Fruit fly (Drosophila melanogaster) whole organism, pupa: ENCODE data around the gene NimB5.

Source experiments
- CG10348 ChIP-seq: fragments of 200-800 bp; sonication (Bioruptor generic); IDR thresholded peaks from 2 replicates; pipeline ENCODE4 v1.3.6; 2022; ENCODE audit warnings: missing biosample characterization, missing genetic modification characterization
- CG12605 ChIP-seq: fragments of 200-800 bp; sonication (Bioruptor generic); IDR thresholded peaks from 2 replicates; pipeline ENCODE4 v1.3.6; 2022; ENCODE audit warnings: missing biosample characterization, missing genetic modification characterization
- CG13204 ChIP-seq: fragments of 200-800 bp; sonication (Bioruptor generic); optimal IDR thresholded peaks from 2 replicates; lab custom pipeline; 2018; ENCODE audit warnings: missing biosample characterization, mild to moderate bottlenecking, missing genetic modification characterization, moderate library complexity
- CG14655 ChIP-seq: fragments of 200-800 bp; sonication (Bioruptor generic); optimal IDR thresholded peaks from 3 replicates; lab custom pipeline; 2017; ENCODE audit warnings: mild to moderate bottlenecking, missing biosample characterization, missing genetic modification reagents, missing genetic modification characterization
- CG15710 ChIP-seq: fragments of 200-800 bp; sonication (Bioruptor generic); optimal IDR thresholded peaks from 2 replicates; lab custom pipeline; 2018; ENCODE audit warnings: missing biosample characterization, mild to moderate bottlenecking, missing genetic modification characterization, moderate library complexity
- CG17806 ChIP-seq: fragments of 200-800 bp; sonication (Bioruptor generic); optimal IDR thresholded peaks from 2 replicates; lab custom pipeline; 2018; ENCODE audit warnings: missing biosample characterization, mild to moderate bottlenecking, missing genetic modification characterization, moderate library complexity
- CG32121 ChIP-seq: fragments of 200-800 bp; sonication (Bioruptor generic); IDR thresholded peaks from 2 replicates; pipeline ENCODE4 v1.3.6; 2022; ENCODE audit warnings: missing biosample characterization, missing genetic modification characterization
- CG34367 ChIP-seq: fragments of 200-800 bp; sonication (Bioruptor generic); optimal IDR thresholded peaks from 2 replicates; lab custom pipeline; 2018; ENCODE audit warnings: missing biosample characterization, mild to moderate bottlenecking, missing genetic modification characterization
- CG4496 ChIP-seq: fragments of 200-800 bp; sonication (Bioruptor generic); IDR thresholded peaks from 3 replicates; pipeline ENCODE4 v1.3.6; 2022; ENCODE audit warnings: missing biosample characterization, missing genetic modification characterization
- CG8159 ChIP-seq: fragments of 200-800 bp; sonication (Bioruptor generic); optimal IDR thresholded peaks from 3 replicates; lab custom pipeline; 2018; ENCODE audit warnings: missing biosample characterization, mild to moderate bottlenecking, missing genetic modification characterization, moderate library complexity
- CG8301 ChIP-seq: fragments of 200-800 bp; sonication (Bioruptor generic); optimal IDR thresholded peaks from 2 replicates; lab custom pipeline; 2018; ENCODE audit warnings: missing biosample characterization, mild to moderate bottlenecking, missing genetic modification characterization
- CG9948 ChIP-seq: fragments of 200-800 bp; sonication (Bioruptor generic); optimal IDR thresholded peaks from 2 replicates; lab custom pipeline; 2018; ENCODE audit warnings: missing biosample characterization, mild to moderate bottlenecking, missing genetic modification characterization, moderate library complexity
- D1 ChIP-seq: fragments of 200-800 bp; sonication (Bioruptor generic); optimal IDR thresholded peaks from 2 replicates; lab custom pipeline; 2018; ENCODE audit warnings: missing biosample characterization, mild to moderate bottlenecking, missing genetic modification characterization, moderate library complexity
- EcR ChIP-seq: fragments of 200-800 bp; sonication (Bioruptor generic); optimal IDR thresholded peaks from 3 replicates; lab custom pipeline; 2019; ENCODE audit warnings: missing biosample characterization, missing genetic modification characterization, mild to moderate bottlenecking, moderate library complexity, missing genetic modification reagents
- Ets98B ChIP-seq: fragments of 200-800 bp; sonication (Bioruptor generic); IDR thresholded peaks from 2 replicates; pipeline ENCODE4 v1.3.6; 2022; ENCODE audit warnings: missing biosample characterization, missing genetic modification characterization
- Pif1A ChIP-seq: fragments of 200-800 bp; sonication (Bioruptor generic); optimal IDR thresholded peaks from 3 replicates; lab custom pipeline; 2016; ENCODE audit warnings: missing biosample characterization, missing genetic modification characterization
- Pif1B ChIP-seq: fragments of 200-800 bp; sonication (Bioruptor generic); optimal IDR thresholded peaks from 3 replicates; lab custom pipeline; 2016; ENCODE audit warnings: missing biosample characterization, missing genetic modification characterization
- Snoo ChIP-seq: fragments of 200-800 bp; sonication (Bioruptor generic); optimal IDR thresholded peaks from 3 replicates; lab custom pipeline; 2017; ENCODE audit warnings: missing biosample characterization, mild to moderate bottlenecking, missing genetic modification characterization, inconsistent platforms
- fd96Ca ChIP-seq: fragments of 200-800 bp; sonication (Bioruptor generic); IDR thresholded peaks from 3 replicates; pipeline ENCODE4 v1.3.6; 2022; ENCODE audit warnings: missing biosample characterization, missing genetic modification characterization
- gl ChIP-seq: fragments of 200-800 bp; sonication (Bioruptor generic); optimal IDR thresholded peaks from 2 replicates; lab custom pipeline; 2018; ENCODE audit warnings: missing biosample characterization, mild to moderate bottlenecking, missing genetic modification characterization
- rn ChIP-seq: fragments of 200-800 bp; sonication (Bioruptor generic); IDR thresholded peaks from 2 replicates; pipeline ENCODE4 v1.3.6; 2022; ENCODE audit warnings: missing biosample characterization, missing genetic modification characterization

NimB5 gene

dm6 chr2L:13966732-13967316 lies 3.2 kb upstream of the NimB5 start, which contains the start of gene NimB2:
NimB2 (minus strand) TSS chr2L:13967018.
- TF ChIP-seq CG4496 (GFP tag; lab: Robert Waterston, UW) (no peak), Pif1B (GFP tag; lab: Kevin White, UChicago) (no peak), Pif1A (no peak), Snoo (tag; lab: Kevin White, UChicago) (no peak), CG13204 (GFP tag; lab: Kevin White, UChicago) (no peak), CG17806 (no peak), CG10348 (GFP tag; lab: Robert Waterston, UW) (no peak), D1 (tag; lab: Kevin White, UChicago) (no peak), CG9948 (tag; lab: Kevin White, UChicago) (no peak), rn (GFP tag; lab: Robert Waterston, UW) (no peak), CG15710 (tag; lab: Kevin White, UChicago) (no peak), Ets98B (no peak)

- TF ChIP-seq CG34367 (tag; lab: Kevin White, UChicago) (no peak), EcR (no peak), fd96Ca (GFP tag; lab: Robert Waterston, UW) (no peak), CG9948 (tag; lab: Kevin White, UChicago) (no peak), CG17806 (no peak), gl (tag; lab: Kevin White, UChicago) (no peak), CG14655 (GFP tag; lab: Kevin White, UChicago) (no peak), CG4496 (GFP tag; lab: Robert Waterston, UW) (no peak), CG13204 (GFP tag; lab: Kevin White, UChicago) (no peak), rn (GFP tag; lab: Robert Waterston, UW) (no peak), CG32121 (no peak), Pif1A (no peak), Snoo (tag; lab: Kevin White, UChicago) (no peak), CG15710 (tag; lab: Kevin White, UChicago) (no peak), CG10348 (GFP tag; lab: Robert Waterston, UW) (no peak), CG12605 (GFP tag; lab: Robert Waterston, UW) (no peak), CG8159 (tag; lab: Kevin White, UChicago) (no peak), Pif1B (GFP tag; lab: Kevin White, UChicago) (no peak), D1 (tag; lab: Kevin White, UChicago) (no peak), Ets98B (no peak)
Observed at dm6 chr2L:13967846-13968350, 2.1 kb upstream of the NimB5 start, which contains the start of gene NimB3. NimB3 (minus strand) TSS chr2L:13967985.

dm6 chr2L:13972847-13973246 lies 2.9 kb downstream of the NimB5 start, which contains the start of gene He:
He (minus strand) TSS chr2L:13972947.
- TF ChIP-seq CG17806 (no peak), rn (GFP tag; lab: Robert Waterston, UW) (no peak), Pif1B (GFP tag; lab: Kevin White, UChicago) (no peak)

- TF ChIP-seq Pif1B (GFP tag; lab: Kevin White, UChicago) (no peak), rn (GFP tag; lab: Robert Waterston, UW) (no peak), gl (tag; lab: Kevin White, UChicago) (no peak), CG34367 (tag; lab: Kevin White, UChicago) (no peak), CG13204 (GFP tag; lab: Kevin White, UChicago) (no peak), D1 (tag; lab: Kevin White, UChicago) (no peak), CG10348 (GFP tag; lab: Robert Waterston, UW) (no peak), CG8301 (tag; lab: Kevin White, UChicago) (no peak), CG4496 (GFP tag; lab: Robert Waterston, UW) (no peak), CG32121 (no peak), Snoo (tag; lab: Kevin White, UChicago) (no peak), CG17806 (no peak)
Observed at dm6 chr2L:13976669-13977068, 6.7 kb downstream of the NimB5 start, which contains the start of gene NimC1. NimC1 (minus strand) TSS chr2L:13976769.

dm6 chr2L:13977073-13977472 lies 7.1 kb downstream of the NimB5 start, which contains the start of gene Cyp28a5:
Cyp28a5 (plus strand) TSS chr2L:13977302.
- no peak for TF ChIP-seq CG10348 (GFP tag; lab: Robert Waterston, UW)
- no peak for TF ChIP-seq CG32121
- TF ChIP-seq CG14655 (GFP tag; lab: Kevin White, UChicago) = no peak
- TF ChIP-seq fd96Ca (GFP tag; lab: Robert Waterston, UW) = no peak
- no peak for TF ChIP-seq Ets98B
- no peak for TF ChIP-seq CG4496 (GFP tag; lab: Robert Waterston, UW)
- no peak for TF ChIP-seq CG17806
- no peak for TF ChIP-seq CG34367 (tag; lab: Kevin White, UChicago)
- TF ChIP-seq CG8159 (tag; lab: Kevin White, UChicago) = no peak
- no peak for TF ChIP-seq Snoo (tag; lab: Kevin White, UChicago)
- no peak for TF ChIP-seq Pif1B (GFP tag; lab: Kevin White, UChicago)
- no peak for TF ChIP-seq Pif1A
- TF ChIP-seq rn (GFP tag; lab: Robert Waterston, UW) = no peak
- no peak for TF ChIP-seq gl (tag; lab: Kevin White, UChicago)
- no peak for TF ChIP-seq CG15710 (tag; lab: Kevin White, UChicago)
- no peak for TF ChIP-seq CG9948 (tag; lab: Kevin White, UChicago)

- no peak for TF ChIP-seq CG32121
- no peak for TF ChIP-seq CG34367 (tag; lab: Kevin White, UChicago)
- no peak for TF ChIP-seq D1 (tag; lab: Kevin White, UChicago)
- no peak for TF ChIP-seq Ets98B
- TF ChIP-seq CG4496 (GFP tag; lab: Robert Waterston, UW) = no peak
- no peak for TF ChIP-seq CG9948 (tag; lab: Kevin White, UChicago)
- TF ChIP-seq CG10348 (GFP tag; lab: Robert Waterston, UW) = no peak
- TF ChIP-seq Pif1A = no peak
- TF ChIP-seq fd96Ca (GFP tag; lab: Robert Waterston, UW) = no peak
- no peak for TF ChIP-seq CG13204 (GFP tag; lab: Kevin White, UChicago)
- no peak for TF ChIP-seq Pif1B (GFP tag; lab: Kevin White, UChicago)
- TF ChIP-seq, all 21 proteins: peak for 0
Observed at dm6 chr2L:13979826-13980225, 9.8 kb downstream of the NimB5 start, which contains the start of gene NimC2. NimC2 (plus strand) TSS chr2L:13980126.
